Worm (Caenorhabditis elegans) whole organism, early embryonic: Measurements from ENCODE around the gene F35C11.3.

Experiments
- B0310.2 ChIP-seq: sonication (generic microtip); optimal IDR thresholded peaks from 2 replicates; lab custom pipeline; 2016; ENCODE audit warnings: mild to moderate bottlenecking, missing genetic modification characterization, missing compliant biosample characterization
- F13C5.2 ChIP-seq: sonication (generic microtip); optimal IDR thresholded peaks from 2 replicates; lab custom pipeline; 2017; ENCODE audit warnings: mild to moderate bottlenecking, missing genetic modification characterization, inconsistent platforms, missing compliant biosample characterization
- aly-1 ChIP-seq: sonication (generic microtip); optimal IDR thresholded peaks from 2 replicates; lab custom pipeline; 2016; ENCODE audit warnings: missing genetic modification characterization, missing compliant biosample characterization
- ama-1 ChIP-seq: fragments of 150-350 bp; optimal IDR thresholded peaks from 2 replicates; lab custom pipeline; 2014
- ceh-13 ChIP-seq: fragments of 200-800 bp; sonication (Bioruptor generic); optimal IDR thresholded peaks from 2 replicates; lab custom pipeline; 2018; ENCODE audit warnings: mild to moderate bottlenecking, missing genetic modification characterization, missing compliant biosample characterization
- ceh-36 ChIP-seq: sonication (generic microtip); optimal IDR thresholded peaks from 2 replicates; lab custom pipeline; 2016; ENCODE audit warnings: missing genetic modification characterization, inconsistent platforms, missing compliant biosample characterization
- ets-7 ChIP-seq: sonication (generic microtip); optimal IDR thresholded peaks from 2 replicates; lab custom pipeline; 2016; ENCODE audit warnings: missing genotype, missing genetic modification characterization, missing compliant biosample characterization
- flt-1 ChIP-seq: fragments of 200-800 bp; sonication (Bioruptor generic); IDR thresholded peaks from 2 replicates; pipeline ENCODE4 v1.3.6; 2022; ENCODE audit warnings: missing genetic modification characterization, missing compliant biosample characterization
- hmbx-1 ChIP-seq: sonication (generic microtip); optimal IDR thresholded peaks from 2 replicates; lab custom pipeline; 2016; ENCODE audit warnings: mild to moderate bottlenecking, missing genetic modification characterization, missing compliant biosample characterization
- hmg-4 ChIP-seq: fragments of 200-800 bp; sonication (Bioruptor generic); optimal IDR thresholded peaks from 2 replicates; lab custom pipeline; 2018; ENCODE audit warnings: mild to moderate bottlenecking, missing genetic modification characterization, missing compliant biosample characterization
- hnd-1 ChIP-seq: sonication (generic microtip); optimal IDR thresholded peaks from 2 replicates; lab custom pipeline; 2016; ENCODE audit warnings: missing genetic modification characterization, missing compliant biosample characterization
- pes-1 ChIP-seq: fragments of 200-800 bp; sonication (Bioruptor generic); IDR thresholded peaks from 2 replicates; pipeline ENCODE4 v1.3.6; 2022; ENCODE audit warnings: missing genetic modification reagents, missing genetic modification characterization, missing compliant biosample characterization
- scrt-1 ChIP-seq: fragments of 200-800 bp; sonication (Bioruptor generic); IDR thresholded peaks from 2 replicates; pipeline ENCODE4 v1.3.6; 2022; ENCODE audit warnings: missing genetic modification characterization, missing compliant biosample characterization
- sea-1 ChIP-seq: fragments of 200-800 bp; sonication (Bioruptor generic); conservative IDR thresholded peaks from 2 replicates; pipeline ENCODE4 v1.3.6; 2022; ENCODE audit warnings: missing genetic modification characterization, missing compliant biosample characterization
- tbx-11 ChIP-seq: fragments of 200-800 bp; sonication (Bioruptor generic); IDR thresholded peaks from 2 replicates; pipeline ENCODE4 v1.3.6; 2022; ENCODE audit warnings: missing genetic modification characterization, missing compliant biosample characterization
- tbx-37 ChIP-seq: fragments of 200-800 bp; sonication (Bioruptor generic); conservative IDR thresholded peaks from 2 replicates; pipeline ENCODE4 v1.3.6; 2022; ENCODE audit warnings: missing genetic modification reagents, missing genetic modification characterization, missing compliant biosample characterization
- tra-4 ChIP-seq: sonication (generic microtip); optimal IDR thresholded peaks from 2 replicates; lab custom pipeline; 2017; ENCODE audit warnings: missing genetic modification characterization, missing compliant biosample characterization

F35C11.3 gene

ce11 chrII:8267679-8268078 lies 21.1 kb downstream of the F35C11.3 start:
- no peak for TF ChIP-seq tra-4 (tag; lab: Kevin White, UChicago)
- TF ChIP-seq hmbx-1 = no peak
- TF ChIP-seq scrt-1 (GFP tag; lab: Robert Waterston, UW) = no peak
- TF ChIP-seq B0310.2 (tag; lab: Kevin White, UChicago) = no peak
- no peak for TF ChIP-seq tbx-37 (GFP tag; lab: Robert Waterston, UW)
- no peak for TF ChIP-seq pes-1 (GFP tag; lab: Robert Waterston, UW)
- no peak for TF ChIP-seq sea-1
- no peak for TF ChIP-seq F13C5.2 (tag; lab: Kevin White, UChicago)
- no peak for TF ChIP-seq ceh-36 (tag; lab: Kevin White, UChicago)

ce11 chrII:8269351-8269750 lies 22.8 kb downstream of the F35C11.3 start, which contains the start of gene K01C8.2:
Gene K01C8.2, minus strand, starts transcription at chrII:8269451.
- TF ChIP-seq tra-4 (tag; lab: Kevin White, UChicago) = no peak
- TF ChIP-seq pes-1 (GFP tag; lab: Robert Waterston, UW) = no peak

ce11 chrII:8269855-8270647 lies 23.5 kb downstream of the F35C11.3 start, which contains the start of gene tdc-1:
Gene tdc-1, plus strand, starts transcription at chrII:8270597.
- no peak for TF ChIP-seq pes-1 (GFP tag; lab: Robert Waterston, UW)

- TF ChIP-seq tbx-37 (GFP tag; lab: Robert Waterston, UW) (no peak), ceh-13 (GFP tag; lab: Kevin White, UChicago) (no peak), tra-4 (tag; lab: Kevin White, UChicago) (no peak), aly-1 (tag; lab: Kevin White, UChicago) (no peak), pes-1 (GFP tag; lab: Robert Waterston, UW) (no peak), scrt-1 (GFP tag; lab: Robert Waterston, UW) (no peak), tbx-11 (GFP tag; lab: Robert Waterston, UW) (no peak), ceh-36 (tag; lab: Kevin White, UChicago) (no peak), sea-1 (no peak), hmbx-1 (no peak), F13C5.2 (tag; lab: Kevin White, UChicago) (no peak), hnd-1 (tag; lab: Kevin White, UChicago) (no peak)
Measured at ce11 chrII:8273060-8273459, 26.5 kb downstream of the F35C11.3 start.

- TF ChIP-seq flt-1 = no peak
- TF ChIP-seq pes-1 (GFP tag; lab: Robert Waterston, UW) = no peak
- TF ChIP-seq aly-1 (tag; lab: Kevin White, UChicago) = no peak
- no peak for TF ChIP-seq hnd-1 (tag; lab: Kevin White, UChicago)
- TF ChIP-seq F13C5.2 (tag; lab: Kevin White, UChicago) = no peak
- no peak for TF ChIP-seq ceh-36 (tag; lab: Kevin White, UChicago)
- no peak for TF ChIP-seq hmg-4 (GFP tag; lab: Kevin White, UChicago)
- TF ChIP-seq ceh-13 (GFP tag; lab: Kevin White, UChicago) = no peak
- TF ChIP-seq tbx-11 (GFP tag; lab: Robert Waterston, UW) = no peak
- TF ChIP-seq tra-4 (tag; lab: Kevin White, UChicago) = no peak
- no peak for TF ChIP-seq ama-1 (lab: Kevin White, UChicago)
- TF ChIP-seq hmbx-1 = no peak
- TF ChIP-seq scrt-1 (GFP tag; lab: Robert Waterston, UW) = no peak
- TF ChIP-seq tbx-37 (GFP tag; lab: Robert Waterston, UW) = no peak
- no peak for TF ChIP-seq ets-7 (tag; lab: Kevin White, UChicago)
- no peak for TF ChIP-seq sea-1
- no peak for TF ChIP-seq B0310.2 (tag; lab: Kevin White, UChicago)
Measured at ce11 chrII:8276057-8276456, 29.5 kb downstream of the F35C11.3 start, which contains the start of the genes gei-14 and slc-25A32. Gene gei-14, minus strand, starts transcription at chrII:8276231. Gene slc-25A32, plus strand, starts transcription at chrII:8276298.

ce11 chrII:8278415-8278814 lies 31.8 kb downstream of the F35C11.3 start, which contains the start of the genes mrpl-10 and clec-142:
Gene mrpl-10, minus strand, starts transcription at chrII:8278515.
Gene clec-142, plus strand, starts transcription at chrII:8278678.
- TF ChIP-seq scrt-1 (GFP tag; lab: Robert Waterston, UW) = no peak
- TF ChIP-seq F13C5.2 (tag; lab: Kevin White, UChicago) = no peak
- no peak for TF ChIP-seq hnd-1 (tag; lab: Kevin White, UChicago)
- TF ChIP-seq tra-4 (tag; lab: Kevin White, UChicago) = no peak
- no peak for TF ChIP-seq aly-1 (tag; lab: Kevin White, UChicago)
- TF ChIP-seq tbx-11 (GFP tag; lab: Robert Waterston, UW) = no peak
- TF ChIP-seq B0310.2 (tag; lab: Kevin White, UChicago) = no peak
- no peak for TF ChIP-seq flt-1
- no peak for TF ChIP-seq ceh-36 (tag; lab: Kevin White, UChicago)
- no peak for TF ChIP-seq pes-1 (GFP tag; lab: Robert Waterston, UW)
- TF ChIP-seq ets-7 (tag; lab: Kevin White, UChicago) = no peak
- TF ChIP-seq sea-1 = no peak

- TF ChIP-seq aly-1 (tag; lab: Kevin White, UChicago) (no peak), tbx-11 (GFP tag; lab: Robert Waterston, UW) (no peak), ceh-13 (GFP tag; lab: Kevin White, UChicago) (no peak), ets-7 (tag; lab: Kevin White, UChicago) (no peak), ceh-36 (tag; lab: Kevin White, UChicago) (no peak), F13C5.2 (tag; lab: Kevin White, UChicago) (no peak), hmg-4 (GFP tag; lab: Kevin White, UChicago) (no peak), tbx-37 (GFP tag; lab: Robert Waterston, UW) (no peak), hmbx-1 (no peak)
Measured at ce11 chrII:8283158-8283717, 36.7 kb downstream of the F35C11.3 start, which contains the start of the genes nst-1 and cct-4. Gene nst-1, minus strand, starts transcription at chrII:8283208. Gene cct-4, plus strand, starts transcription at chrII:8283667.
